Fruit fly (Drosophila melanogaster) whole organism, wandering third instar larva: ENCODE measurements around the gene CG13445.

Experiments
- Abd-B ChIP-seq: fragments of >200 bp; optimal IDR thresholded peaks from 2 replicates; lab custom pipeline; 2017; ENCODE audit warnings: missing biosample characterization, missing genetic modification characterization
- CG32264 ChIP-seq: fragments of 200-800 bp; sonication (Bioruptor generic); optimal IDR thresholded peaks from 2 replicates; lab custom pipeline; 2016; ENCODE audit warnings: missing biosample characterization, missing genetic modification characterization
- CG9705 ChIP-seq: fragments of 200-800 bp; sonication (Bioruptor generic); optimal IDR thresholded peaks from 2 replicates; lab custom pipeline; 2018; ENCODE audit warnings: missing biosample characterization, mild to moderate bottlenecking, missing genetic modification characterization
- Dfd ChIP-seq: fragments of >200 bp; optimal IDR thresholded peaks from 2 replicates; lab custom pipeline; 2017; ENCODE audit warnings: missing biosample characterization, missing genetic modification characterization
- Dif ChIP-seq: fragments of 200-275, 200-300 bp; sonication (Bioruptor generic); optimal IDR thresholded peaks from 2 replicates; lab custom pipeline; 2018; ENCODE audit warnings: missing biosample characterization, missing genetic modification characterization; ENCODE audit not compliant: partially characterized antibody
- GATAd ChIP-seq: sonication (Bioruptor generic); optimal IDR thresholded peaks from 2 replicates; lab custom pipeline; 2016; ENCODE audit warnings: missing biosample characterization, missing genetic modification characterization
- HLH106 ChIP-seq: fragments of 200-800 bp; optimal IDR thresholded peaks from 3 replicates; lab custom pipeline; 2019; ENCODE audit warnings: missing biosample characterization, mild to moderate bottlenecking, missing genetic modification characterization, moderate library complexity
- Hnf4 ChIP-seq: fragments of 200-800 bp; sonication (Bioruptor generic); optimal IDR thresholded peaks from 2 replicates; lab custom pipeline; 2016; ENCODE audit warnings: missing biosample characterization, mild to moderate bottlenecking, missing genetic modification characterization
- Hr83 ChIP-seq: fragments of 200-300 bp; sonication (Bioruptor generic); optimal IDR thresholded peaks from 2 replicates; lab custom pipeline; 2016; ENCODE audit warnings: missing biosample characterization, mild to moderate bottlenecking, missing genetic modification characterization, moderate library complexity; ENCODE audit not compliant: poor library complexity, severe bottlenecking
- Jra ChIP-seq: sonication (Bioruptor generic); optimal IDR thresholded peaks from 2 replicates; lab custom pipeline; 2016; ENCODE audit warnings: missing biosample characterization, missing genetic modification characterization
- Mio ChIP-seq: sonication (Bioruptor generic); optimal IDR thresholded peaks from 2 replicates; lab custom pipeline; 2016; ENCODE audit warnings: missing biosample characterization, missing genetic modification characterization
- Myc ChIP-seq: fragments of >200 bp; optimal IDR thresholded peaks from 2 replicates; lab custom pipeline; 2017
- N ChIP-seq: fragments of >200 bp; optimal IDR thresholded peaks from 2 replicates; lab custom pipeline; 2018; ENCODE audit warnings: missing biosample characterization, missing external identifiers, missing genetic modification characterization
- OdsH ChIP-seq: fragments of 200-800 bp; sonication (Bioruptor generic); optimal IDR thresholded peaks from 2 replicates; lab custom pipeline; 2016; ENCODE audit warnings: missing biosample characterization, mild to moderate bottlenecking, missing genetic modification characterization
- Rel ChIP-seq, 2 experiments: fragments of 200-800 bp; sonication (Bioruptor generic) in 1 of 2; optimal IDR thresholded peaks; 2 replicates in 1 of 2; 3 replicates in 1 of 2; lab custom pipeline; 2016 to 2019; ENCODE audit warnings: mild to moderate bottlenecking in 2 of 2, missing biosample characterization in 2 of 2, missing genetic modification characterization in 2 of 2, moderate library complexity in 1 of 2
- Sp1 ChIP-seq: fragments of 200-800 bp; sonication (Bioruptor generic); optimal IDR thresholded peaks from 3 replicates; lab custom pipeline; 2019; ENCODE audit warnings: missing biosample characterization, mild to moderate bottlenecking, missing genetic modification characterization, moderate library complexity
- Vsx2 ChIP-seq: fragments of 200-300, 225-300 bp; sonication (Bioruptor generic); optimal IDR thresholded peaks from 2 replicates; lab custom pipeline; 2018; ENCODE audit warnings: missing biosample characterization, missing genetic modification characterization; ENCODE audit not compliant: partially characterized antibody
- br ChIP-seq: fragments of 200-800 bp; sonication (Bioruptor generic); optimal IDR thresholded peaks from 2 replicates; lab custom pipeline; 2016; ENCODE audit warnings: missing biosample characterization, missing genetic modification characterization
- brk ChIP-seq: fragments of 200-800 bp; sonication (Bioruptor generic); optimal IDR thresholded peaks from 2 replicates; lab custom pipeline; 2016; ENCODE audit warnings: missing biosample characterization, mild to moderate bottlenecking, missing genetic modification characterization
- ey ChIP-seq: fragments of 200-800 bp; sonication (Bioruptor generic); optimal IDR thresholded peaks from 2 replicates; lab custom pipeline; 2016; ENCODE audit warnings: missing biosample characterization, missing genetic modification characterization
- foxo ChIP-seq, 2 experiments: fragments of 200-800 bp; sonication (Bioruptor generic); optimal IDR thresholded peaks; 2 replicates in 1 of 2; 3 replicates in 1 of 2; lab custom pipeline; 2016 to 2017; ENCODE audit warnings: missing biosample characterization in 2 of 2, missing genetic modification characterization in 2 of 2
- fru ChIP-seq: fragments of 200-800 bp; sonication (Bioruptor generic); optimal IDR thresholded peaks from 3 replicates; lab custom pipeline; 2016; ENCODE audit warnings: missing biosample characterization, mild to moderate bottlenecking, missing genetic modification characterization
- h ChIP-seq: fragments of 200-800 bp; sonication (Bioruptor generic); optimal IDR thresholded peaks from 3 replicates; lab custom pipeline; 2016; ENCODE audit warnings: missing biosample characterization, mild to moderate bottlenecking, missing genetic modification characterization
- jim ChIP-seq: fragments of 175-275, 200-325 bp; sonication (Bioruptor generic); optimal IDR thresholded peaks from 2 replicates; lab custom pipeline; 2016; ENCODE audit warnings: missing biosample characterization, mild to moderate bottlenecking, missing genetic modification characterization
- lola ChIP-seq: fragments of >200 bp; optimal IDR thresholded peaks from 2 replicates; lab custom pipeline; 2017; ENCODE audit warnings: missing biosample characterization, missing genetic modification characterization
- pan ChIP-seq: fragments of >200 bp; optimal IDR thresholded peaks from 2 replicates; lab custom pipeline; 2017
- psq ChIP-seq: fragments of 200-800 bp; sonication (Bioruptor generic); optimal IDR thresholded peaks from 3 replicates; lab custom pipeline; 2017; ENCODE audit warnings: missing biosample characterization, mild to moderate bottlenecking, missing genetic modification characterization, moderate library complexity
- rgr ChIP-seq: fragments of 200-800 bp; sonication (Bioruptor generic); optimal IDR thresholded peaks from 3 replicates; lab custom pipeline; 2016; ENCODE audit warnings: missing biosample characterization, mild to moderate bottlenecking, missing genetic modification characterization
- sage ChIP-seq: fragments of 200-800 bp; sonication (Bioruptor generic); optimal IDR thresholded peaks from 2 replicates; lab custom pipeline; 2016; ENCODE audit warnings: missing biosample characterization, mild to moderate bottlenecking, missing genetic modification characterization
- sv ChIP-seq: fragments of 200-800 bp; sonication (Bioruptor generic); optimal IDR thresholded peaks from 3 replicates; lab custom pipeline; 2016; ENCODE audit warnings: missing biosample characterization, missing genetic modification characterization
- tai ChIP-seq: sonication (Bioruptor generic); optimal IDR thresholded peaks from 2 replicates; lab custom pipeline; 2016; ENCODE audit warnings: missing biosample characterization, missing genetic modification characterization
- usp ChIP-seq: fragments of >200 bp; optimal IDR thresholded peaks from 2 replicates; lab custom pipeline; 2017; ENCODE audit warnings: missing biosample characterization, missing genetic modification characterization
- woc ChIP-seq: sonication (Bioruptor generic); optimal IDR thresholded peaks from 2 replicates; lab custom pipeline; 2016; ENCODE audit warnings: missing biosample characterization, mild to moderate bottlenecking, missing genetic modification characterization

The CG13445 gene

DNA sequence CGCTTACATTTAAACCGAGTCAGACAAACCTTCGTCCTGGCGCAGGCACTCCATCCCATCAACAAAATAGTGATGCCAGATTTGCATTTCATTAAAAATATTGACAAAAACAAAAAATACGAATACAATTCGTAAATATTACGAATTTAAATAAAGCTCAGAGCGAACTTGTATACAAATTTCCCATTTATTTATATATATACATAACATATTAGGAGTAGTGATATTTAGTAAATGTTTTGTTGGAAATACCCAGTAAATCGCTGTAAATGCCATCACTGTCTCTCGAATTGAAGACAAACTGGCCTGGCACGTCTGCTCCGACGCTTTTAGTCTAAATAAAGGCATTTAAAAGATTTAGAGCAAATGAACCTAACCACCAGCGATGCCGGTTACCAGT lies 37.0 kb upstream of the CG13445 start:
- no peak for TF ChIP-seq pan (lab: Kevin White, UChicago)
- no peak for TF ChIP-seq lola

DNA sequence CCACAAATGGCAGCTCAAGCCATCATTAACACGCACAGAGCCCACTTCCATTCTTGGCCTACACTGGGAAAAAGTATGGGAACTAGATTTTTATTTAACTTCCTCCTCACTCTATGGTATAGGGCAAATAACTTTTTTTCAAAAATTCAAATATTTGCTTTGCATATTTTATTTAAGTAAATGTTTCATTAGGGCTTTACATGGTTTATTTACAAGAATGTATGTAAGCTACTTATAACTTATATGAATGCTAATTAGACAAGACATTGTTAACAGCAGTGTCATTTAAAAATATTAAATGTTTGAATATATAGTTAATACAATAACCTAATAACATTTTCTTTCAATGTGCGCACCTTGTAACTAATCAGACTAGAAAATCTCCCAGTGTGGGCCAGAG lies 33.8 kb upstream of the CG13445 start:
- TF ChIP-seq brk (GFP tag; lab: Kevin White, UChicago) (no peak), jim (GFP tag; lab: Kevin White, UChicago) (no peak), Myc (no peak), fru (GFP tag; lab: Kevin White, UChicago) (no peak), Hr83 (GFP tag; lab: Kevin White, UChicago) (no peak), Rel (GFP tag; optimal IDR thresholded peaks at IDR 0.05; lab: Kevin White, UChicago) (no peak), Rel (tag; optimal IDR thresholded peaks at IDR 0.05; lab: Kevin White, UChicago) (no peak), lola (no peak)

DNA sequence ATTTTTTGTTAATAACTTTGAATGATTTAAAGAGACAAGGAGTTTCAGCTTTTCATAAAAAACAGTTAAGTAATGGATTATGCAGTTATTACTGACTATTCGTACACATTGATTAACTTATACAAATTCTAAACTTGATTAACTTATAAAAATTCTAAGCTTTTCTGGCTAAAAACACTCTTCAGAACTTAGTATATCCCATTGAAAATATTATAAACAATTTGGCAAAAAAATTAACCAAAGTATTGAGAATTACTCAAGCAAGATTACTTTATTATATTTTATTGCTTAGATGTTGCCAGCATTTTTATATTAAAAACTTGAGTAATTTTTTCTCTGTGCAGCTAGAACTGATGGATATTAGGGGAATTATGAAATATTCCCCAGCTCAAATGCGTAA lies 31.9 kb upstream of the CG13445 start:
- TF ChIP-seq CG32264 (GFP tag; lab: Kevin White, UChicago) = no peak
- no peak for TF ChIP-seq Hnf4 (GFP tag; lab: Kevin White, UChicago)
- no peak for TF ChIP-seq usp (GFP tag; lab: Kevin White, UChicago)
- TF ChIP-seq Dfd (GFP tag; lab: Kevin White, UChicago) = no peak
- TF ChIP-seq HLH106 (tag; lab: Kevin White, UChicago) = no peak

DNA sequence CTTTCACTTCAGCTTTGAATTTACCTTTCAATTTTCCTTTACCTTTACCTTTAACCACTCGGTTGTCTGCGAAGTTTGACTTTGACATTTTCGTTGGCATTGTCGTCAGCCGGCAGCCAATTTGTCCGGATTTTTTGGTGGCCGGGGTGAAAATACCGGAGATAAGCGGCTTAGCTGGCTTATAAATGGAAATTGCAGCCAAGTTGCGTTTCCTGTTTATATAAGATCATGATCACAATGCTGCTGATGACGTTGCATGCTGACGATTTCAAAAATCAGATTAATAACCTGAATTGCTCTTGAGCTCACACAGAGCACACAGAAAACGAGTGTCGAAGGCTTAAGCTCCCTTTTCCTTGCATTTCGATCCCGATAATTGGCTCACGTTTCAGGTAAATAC lies 31.4 kb upstream of the CG13445 start:
- TF ChIP-seq Sp1 (GFP tag; lab: Kevin White, UChicago) (no peak), ey (GFP tag; lab: Kevin White, UChicago) (no peak), Jra (GFP tag; lab: Kevin White, UChicago) (no peak), Myc (no peak)
- TF ChIP-seq, all 38 proteins: peak for 0

DNA sequence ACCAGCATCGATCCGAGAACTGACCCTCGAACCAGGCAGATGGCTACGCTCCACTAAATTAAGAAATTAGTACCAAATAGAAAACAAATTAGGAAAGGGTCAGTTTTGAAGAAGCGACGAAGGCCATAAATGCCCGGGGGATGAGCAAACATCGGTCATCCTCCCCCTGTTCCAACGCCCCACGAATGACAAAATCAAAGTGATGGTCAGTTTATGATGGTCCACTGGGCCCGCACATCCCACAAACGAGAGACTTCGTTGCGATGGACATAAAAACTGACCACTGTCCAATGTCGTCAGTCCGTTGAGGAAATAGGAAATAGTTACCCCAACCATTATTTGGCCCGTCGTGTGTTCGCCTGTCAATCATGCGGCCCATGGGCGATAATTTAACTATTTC lies 30.3 kb upstream of the CG13445 start:
- no peak for TF ChIP-seq rgr
- TF ChIP-seq lola = no peak
- TF ChIP-seq woc = no peak
- no peak for TF ChIP-seq N
- TF ChIP-seq Myc = no peak
- TF ChIP-seq tai (GFP tag; lab: Kevin White, UChicago) = no peak
- no peak for TF ChIP-seq br
- TF ChIP-seq Abd-B = no peak
- TF ChIP-seq sage (GFP tag; lab: Kevin White, UChicago) = no peak
- no peak for TF ChIP-seq pan (lab: Kevin White, UChicago)
- no peak for TF ChIP-seq Dfd (GFP tag; lab: Kevin White, UChicago)
- no peak for TF ChIP-seq Jra (GFP tag; lab: Kevin White, UChicago)
- TF ChIP-seq foxo (GFP tag; optimal IDR thresholded peaks at IDR 0.05; lab: Kevin White, UChicago) = no peak
- TF ChIP-seq CG9705 = no peak

DNA sequence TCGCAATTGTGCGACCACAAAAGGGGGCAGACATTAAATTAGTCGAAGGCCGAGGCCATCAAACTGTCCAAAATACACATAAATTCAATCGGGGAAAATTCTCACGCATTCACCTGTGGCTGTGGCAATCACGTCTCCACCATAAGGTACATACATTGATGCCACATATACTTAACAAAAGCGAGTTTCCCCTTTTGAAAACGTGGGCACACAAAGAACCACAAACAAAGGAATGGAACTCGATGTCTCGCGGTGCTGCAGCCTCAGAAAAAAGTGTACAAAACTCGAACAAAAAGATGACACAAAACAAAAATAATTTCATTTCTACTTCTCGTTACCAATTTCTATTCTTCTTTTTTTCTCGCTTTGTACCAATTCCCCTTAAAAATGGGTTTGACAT lies 23.9 kb upstream of the CG13445 start:
- no peak for TF ChIP-seq Dif (GFP tag; lab: Kevin White, UChicago)
- TF ChIP-seq Jra (GFP tag; lab: Kevin White, UChicago) = no peak
- no peak for TF ChIP-seq jim (GFP tag; lab: Kevin White, UChicago)
- no peak for TF ChIP-seq h (GFP tag; lab: Kevin White, UChicago)
- TF ChIP-seq GATAd = no peak
- no peak for TF ChIP-seq sv (GFP tag; lab: Kevin White, UChicago)
- TF ChIP-seq lola = no peak
- TF ChIP-seq Mio (GFP tag; lab: Kevin White, UChicago) = no peak
- TF ChIP-seq sage (GFP tag; lab: Kevin White, UChicago) = no peak
- no peak for TF ChIP-seq Rel (GFP tag; optimal IDR thresholded peaks at IDR 0.05; lab: Kevin White, UChicago)
- TF ChIP-seq Rel (tag; optimal IDR thresholded peaks at IDR 0.05; lab: Kevin White, UChicago) = no peak
- TF ChIP-seq Abd-B = no peak
- no peak for TF ChIP-seq CG9705
- TF ChIP-seq N = no peak
- TF ChIP-seq OdsH (GFP tag; lab: Kevin White, UChicago) = no peak
- TF ChIP-seq Hr83 (GFP tag; lab: Kevin White, UChicago) = no peak
- TF ChIP-seq Vsx2 (GFP tag; lab: Kevin White, UChicago) = no peak
- TF ChIP-seq foxo (GFP tag; optimal IDR thresholded peaks at IDR 0.05; lab: Kevin White, UChicago) = no peak
- no peak for TF ChIP-seq fru (GFP tag; lab: Kevin White, UChicago)
- TF ChIP-seq psq (GFP tag; lab: Kevin White, UChicago) = no peak
- TF ChIP-seq woc = no peak
